Fruit fly (Drosophila melanogaster): ENCODE measurements around the gene Ilp8.

dm6 chr3L:16981114-16981648, 50.7 kb downstream of the Ilp8 start:
- no peak for TF ChIP-seq Neu2 (GFP tag; optimal IDR thresholded peaks at IDR 0.05; ENCODE audit: borderline replicate concordance)
- no peak for TF ChIP-seq seq (GFP tag; IDR thresholded peaks at IDR 0.05)
- TF ChIP-seq CG7745 (tag; optimal IDR thresholded peaks at IDR 0.05), result no peak
- TF ChIP-seq eve (GFP tag; optimal IDR thresholded peaks at IDR 0.05), result no peak
- TF ChIP-seq wor (GFP tag; IDR thresholded peaks at IDR 0.05), result no peak
- no peak for TF ChIP-seq dimm (GFP tag; IDR thresholded peaks at IDR 0.05)
- no peak for TF ChIP-seq Dfd (GFP tag; optimal IDR thresholded peaks at IDR 0.05)
- no peak for TF ChIP-seq Sin3A (optimal IDR thresholded peaks at IDR 0.05)
- no peak for TF ChIP-seq dan (GFP tag; IDR thresholded peaks at IDR 0.05)
- TF ChIP-seq CG8924 (tag; optimal IDR thresholded peaks at IDR 0.05), result no peak
- TF ChIP-seq cas (GFP tag; IDR thresholded peaks at IDR 0.05), result no peak
- no peak for TF ChIP-seq CG8281 (tag; optimal IDR thresholded peaks at IDR 0.05)
- no peak for TF ChIP-seq psq (GFP tag; optimal IDR thresholded peaks at IDR 0.05)
